Worm (Caenorhabditis elegans) whole organism, L1 larva: ENCODE data around the gene F49E10.2.
A peak's percentile ranks its signal among the peaks of the same experiment; 100 is the strongest.

Source experiments
- blmp-1 ChIP-seq: fragments of 150-350 bp; optimal IDR thresholded peaks from 2 replicates; lab custom pipeline; 2014; ENCODE audit warnings: missing biosample characterization, missing genetic modification characterization
- ceh-82 ChIP-seq, 3 experiments: fragments of 150-350 bp in 1 of 3; sonication (generic microtip) in 2 of 3; optimal IDR thresholded peaks; 2 replicates each; lab custom pipeline; 2014 to 2017; ENCODE audit warnings: missing biosample characterization in 3 of 3, missing genetic modification characterization in 3 of 3
- ceh-88 ChIP-seq: fragments of 200-800 bp; sonication (Bioruptor generic); IDR thresholded peaks from 2 replicates; pipeline ENCODE4 v1.3.6; 2022; ENCODE audit warnings: missing genetic modification characterization, missing compliant biosample characterization
- efl-1 ChIP-seq, 4 experiments: fragments of 150-350 bp; optimal IDR thresholded peaks in 3 of 4; peaks in 1 of 4; 1 replicate in 1 of 4; 2 replicates in 3 of 4; lab custom pipeline; 2014; ENCODE audit warnings: missing biosample characterization in 2 of 4, missing genetic modification characterization in 2 of 4, missing genetic modification reagents in 2 of 4
- efl-3 ChIP-seq: fragments of 200-800 bp; sonication (Bioruptor generic); optimal IDR thresholded peaks from 2 replicates; lab custom pipeline; 2018; ENCODE audit warnings: mild to moderate bottlenecking, missing genetic modification characterization, missing compliant biosample characterization
- egl-13 ChIP-seq: sonication (generic microtip); optimal IDR thresholded peaks from 2 replicates; lab custom pipeline; 2016; ENCODE audit warnings: missing genotype, missing genetic modification reagents, missing genetic modification characterization, missing compliant biosample characterization
- egl-27 ChIP-seq, 2 experiments: fragments of 150-350 bp in 1 of 2; sonication (generic microtip); optimal IDR thresholded peaks; 3 replicates each; lab custom pipeline; 2017 to 2018; ENCODE audit warnings: missing biosample characterization in 2 of 2, missing genetic modification characterization in 2 of 2, missing genetic modification reagents in 2 of 2
- elt-3 ChIP-seq, 6 experiments: fragments of 150-350 bp in 1 of 6; sonication (generic microtip); optimal IDR thresholded peaks; 2 replicates each; lab custom pipeline; 2017 to 2018; ENCODE audit warnings: missing biosample characterization in 6 of 6, missing genetic modification characterization in 6 of 6, inconsistent platforms in 1 of 6
- fkh-10 ChIP-seq: sonication (generic microtip); optimal IDR thresholded peaks from 2 replicates; lab custom pipeline; 2017; ENCODE audit warnings: missing biosample characterization, missing genetic modification reagents, missing genetic modification characterization
- fkh-4 ChIP-seq: sonication (generic microtip); optimal IDR thresholded peaks from 2 replicates; lab custom pipeline; 2016; ENCODE audit warnings: missing compliant biosample characterization, missing genetic modification characterization, borderline replicate concordance
- hpl-2 ChIP-seq: fragments of 150-350 bp; optimal IDR thresholded peaks from 2 replicates; lab custom pipeline; 2014; ENCODE audit warnings: missing biosample characterization, missing genetic modification reagents, missing genetic modification characterization
- lin-13 ChIP-seq: fragments of 150-350 bp; optimal IDR thresholded peaks from 2 replicates; lab custom pipeline; 2014; ENCODE audit warnings: missing biosample characterization, missing genetic modification reagents, missing genetic modification characterization
- lin-14 ChIP-seq: fragments of 200-800 bp; sonication (Bioruptor generic); optimal IDR thresholded peaks from 2 replicates; lab custom pipeline; 2018; ENCODE audit warnings: mild to moderate bottlenecking, missing genetic modification characterization, moderate library complexity, missing compliant biosample characterization
- lin-15B ChIP-seq: fragments of 150-350 bp; sonication (generic microtip); optimal IDR thresholded peaks from 3 replicates; lab custom pipeline; 2014; ENCODE audit warnings: missing biosample characterization, missing genetic modification characterization
- lin-39 ChIP-seq: fragments of 150-350 bp; optimal IDR thresholded peaks from 2 replicates; lab custom pipeline; 2014; ENCODE audit warnings: missing biosample characterization, missing genetic modification reagents, missing genetic modification characterization
- lsy-2 ChIP-seq, 2 experiments: fragments of 150-350 bp; optimal IDR thresholded peaks; 2 replicates each; lab custom pipeline; 2014; ENCODE audit warnings: missing biosample characterization in 2 of 2, missing genetic modification characterization in 2 of 2
- nhr-12 ChIP-seq: sonication (generic microtip); optimal IDR thresholded peaks from 2 replicates; lab custom pipeline; 2017; ENCODE audit warnings: missing biosample characterization, missing genetic modification characterization
- nhr-19 ChIP-seq: fragments of 200-800 bp; sonication (Bioruptor generic); conservative IDR thresholded peaks from 2 replicates; pipeline ENCODE4 v1.3.6; 2022; ENCODE audit warnings: missing genetic modification characterization, missing compliant biosample characterization
- nhr-47 ChIP-seq: sonication (generic microtip); optimal IDR thresholded peaks from 2 replicates; lab custom pipeline; 2016; ENCODE audit warnings: mild to moderate bottlenecking, missing genetic modification characterization, moderate library complexity, missing compliant biosample characterization
- nhr-71 ChIP-seq: sonication (generic microtip); optimal IDR thresholded peaks from 2 replicates; lab custom pipeline; 2016; ENCODE audit warnings: mild to moderate bottlenecking, missing genetic modification characterization, moderate library complexity, missing compliant biosample characterization
- nhr-76 ChIP-seq: sonication (generic microtip); optimal IDR thresholded peaks from 2 replicates; lab custom pipeline; 2017; ENCODE audit warnings: missing biosample characterization, missing genetic modification characterization
- nhr-85 ChIP-seq: sonication (generic microtip); peaks from one replicate; lab custom pipeline; 2016; ENCODE audit warnings: missing genetic modification characterization, inconsistent platforms, missing compliant biosample characterization
- nhr-90 ChIP-seq: sonication (generic microtip); optimal IDR thresholded peaks from 2 replicates; lab custom pipeline; 2016; ENCODE audit warnings: mild to moderate bottlenecking, missing genetic modification characterization, missing compliant biosample characterization; ENCODE audit not compliant: poor library complexity
- pag-3 ChIP-seq: sonication (generic microtip); optimal IDR thresholded peaks from 2 replicates; lab custom pipeline; 2017; ENCODE audit warnings: missing genetic modification characterization, mild to moderate bottlenecking, missing compliant biosample characterization, antibody characterized with exemption, borderline replicate concordance; ENCODE audit not compliant: insufficient read depth
- sptf-1 ChIP-seq: fragments of 150-350 bp; optimal IDR thresholded peaks from 2 replicates; lab custom pipeline; 2014; ENCODE audit warnings: missing biosample characterization, missing genetic modification characterization
- swsn-7 ChIP-seq: sonication (generic microtip); optimal IDR thresholded peaks from 2 replicates; lab custom pipeline; 2016; ENCODE audit warnings: missing genetic modification characterization, missing compliant biosample characterization
- tbx-2 ChIP-seq: sonication (generic microtip); optimal IDR thresholded peaks from 2 replicates; lab custom pipeline; 2016; ENCODE audit warnings: missing genetic modification characterization, missing compliant biosample characterization
- tlp-1 ChIP-seq: fragments of 150-350 bp; optimal IDR thresholded peaks from 2 replicates; lab custom pipeline; 2014; ENCODE audit warnings: missing biosample characterization, missing genetic modification characterization
- zag-1 ChIP-seq: fragments of 150-350 bp; optimal IDR thresholded peaks from 2 replicates; lab custom pipeline; 2014; ENCODE audit warnings: missing biosample characterization, missing genetic modification characterization
- ztf-11 ChIP-seq, 2 experiments: sonication (generic microtip); optimal IDR thresholded peaks; 2 replicates each; lab custom pipeline; 2016 to 2017; ENCODE audit warnings: missing genetic modification characterization in 2 of 2, missing biosample characterization in 1 of 2, missing compliant biosample characterization in 1 of 2

The F49E10.2 gene

DNA sequence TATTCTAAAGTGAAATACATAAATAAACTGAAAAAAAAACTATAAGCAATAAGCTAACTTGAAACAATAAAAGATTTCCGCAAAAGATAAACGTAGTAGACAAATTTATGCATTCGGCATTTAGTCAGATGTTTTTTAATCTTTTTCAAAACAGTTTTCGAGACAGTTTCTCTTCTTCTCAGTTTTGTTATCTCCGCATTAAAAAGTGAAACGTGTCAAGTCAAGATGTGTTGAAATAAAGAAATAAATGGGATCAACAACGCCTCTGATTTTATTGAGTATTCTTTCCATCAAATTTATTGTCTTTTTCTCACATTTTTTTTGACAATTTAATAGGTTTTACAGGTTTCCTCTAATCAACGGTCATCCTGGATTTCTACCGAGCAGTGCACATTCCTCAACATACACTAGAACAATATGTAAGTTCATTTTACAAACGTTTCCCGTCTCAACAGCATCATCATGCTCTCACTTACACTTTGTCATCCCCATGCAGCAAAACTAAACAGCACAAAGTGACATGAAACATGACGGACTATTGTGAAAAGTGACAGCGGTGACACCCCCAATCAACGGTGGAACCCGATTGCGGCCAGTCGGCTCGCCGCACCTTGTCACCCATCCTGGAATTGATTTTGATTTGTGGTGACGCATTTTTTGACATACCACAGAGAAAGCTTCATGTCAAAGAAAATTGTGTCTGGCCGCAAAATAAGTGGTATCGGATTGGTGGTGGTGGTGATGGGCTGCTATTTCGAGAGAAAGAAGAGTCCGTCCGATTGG, 35.5 kb upstream of the F49E10.2 start:
- no peak for TF ChIP-seq egl-13 (tag; lab: Kevin White, UChicago)
- TF ChIP-seq nhr-47 = no peak
- TF ChIP-seq ceh-88 (GFP tag; lab: Robert Waterston, UW) = no peak
- peak; percentile 70 for TF ChIP-seq nhr-85
- TF ChIP-seq lsy-2 (tag; optimal IDR thresholded peaks at IDR 0.05; lab: Kevin White, UChicago) = no peak
- TF ChIP-seq elt-3 (tag; optimal IDR thresholded peaks at IDR 0.05; lab: Kevin White, UChicago) = peak in 2 of 6 experiments; percentile 39 to 55
- no peak for TF ChIP-seq fkh-4 (tag; lab: Kevin White, UChicago)
- TF ChIP-seq blmp-1 (tag; lab: Kevin White, UChicago) = peak; percentile 95
- no peak for TF ChIP-seq ztf-11 (tag; optimal IDR thresholded peaks at IDR 0.05; lab: Kevin White, UChicago)

DNA sequence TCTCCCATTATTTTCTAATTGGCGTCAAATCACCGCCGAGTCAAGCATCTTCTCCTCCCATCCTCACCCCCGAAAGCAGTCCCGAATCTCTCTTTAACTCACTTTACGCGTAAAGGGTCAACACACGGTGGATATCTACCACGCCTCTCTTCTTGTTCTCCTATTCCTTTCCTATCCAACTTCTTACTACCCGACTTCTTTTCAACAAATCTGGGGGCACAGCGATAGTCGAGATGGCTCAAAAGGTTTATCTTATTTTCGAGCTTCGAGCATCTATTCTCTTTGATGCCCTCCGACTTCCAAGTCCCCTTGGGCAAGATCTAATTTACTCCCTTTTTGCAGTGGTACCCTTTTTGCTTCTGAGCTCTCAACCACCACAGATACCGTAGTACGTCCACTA, 31.0 kb upstream of the F49E10.2 start:
- TF ChIP-seq lin-13 (GFP tag; lab: Kevin White, UChicago) (no peak), efl-1 (optimal IDR thresholded peaks at IDR 0.05; lab: Kevin White, UChicago) (no peak), efl-1 (GFP tag; optimal IDR thresholded peaks at IDR 0.05 in 1 of 2; lab: Kevin White, UChicago) (peak in 1 of 2 experiments; percentile 15), fkh-10 (peak; percentile 74), efl-3 (GFP tag; lab: Kevin White, UChicago) (no peak)

DNA sequence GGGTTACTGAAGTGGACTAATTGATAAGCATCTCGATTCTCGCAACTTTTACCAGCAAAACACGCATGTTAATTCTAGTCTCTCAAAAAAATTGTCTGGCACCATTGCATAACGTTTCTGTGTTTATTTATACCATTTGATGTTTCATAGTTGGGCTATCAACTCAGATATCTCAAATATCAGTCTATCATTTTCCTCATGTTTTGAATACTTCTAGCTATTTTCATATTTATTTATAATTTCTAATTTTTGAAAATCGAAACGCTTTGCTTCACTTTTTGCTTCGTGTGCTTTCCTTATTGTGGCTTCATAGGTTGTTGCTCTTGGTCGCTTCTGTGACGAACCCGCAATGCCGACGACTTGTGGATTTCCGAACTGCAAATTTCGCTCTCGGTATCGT, 27.8 kb upstream of the F49E10.2 start, which contains the start of gene ctbp-1:
Gene ctbp-1, plus strand, starts transcription at position 301 of the 400 bp plus-strand sequence.
- TF ChIP-seq nhr-76 (tag; lab: Kevin White, UChicago) (no peak), egl-27 (tag; optimal IDR thresholded peaks at IDR 0.05; lab: Kevin White, UChicago) (no peak), zag-1 (tag; lab: Kevin White, UChicago) (no peak)

DNA sequence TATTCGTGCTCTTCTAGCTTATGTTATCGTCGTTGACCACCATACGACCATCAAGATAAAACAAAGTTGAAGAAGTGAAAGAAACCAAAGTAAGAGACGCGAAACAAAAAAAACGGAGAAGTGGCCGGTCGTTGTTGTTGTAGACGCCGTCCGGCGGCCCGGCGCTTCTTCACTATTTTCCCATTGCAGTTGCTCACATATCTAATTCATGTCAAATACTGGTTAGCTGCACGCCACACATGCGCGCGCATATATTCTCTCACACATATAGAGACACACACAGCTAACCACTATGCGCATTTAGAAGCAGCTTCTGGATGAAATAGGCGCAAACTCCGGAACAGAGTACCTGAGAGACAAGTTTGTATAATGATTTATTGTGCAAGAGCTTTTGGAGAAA, 22.1 kb upstream of the F49E10.2 start:
- TF ChIP-seq egl-13 (tag; lab: Kevin White, UChicago) (peak; percentile 4), nhr-12 (tag; lab: Kevin White, UChicago) (no peak), nhr-19 (GFP tag; lab: Robert Waterston, UW) (no peak), hpl-2 (GFP tag; lab: Kevin White, UChicago) (no peak), ceh-82 (tag; optimal IDR thresholded peaks at IDR 0.05; lab: Kevin White, UChicago) (peak in 1 of 3 experiments; percentile 26), pag-3 (no peak), lin-14 (GFP tag; lab: Kevin White, UChicago) (peak; percentile 53), nhr-71 (tag; lab: Kevin White, UChicago) (no peak), lin-15B (no peak), lin-39 (tag; lab: Kevin White, UChicago) (no peak), sptf-1 (tag; lab: Kevin White, UChicago) (no peak)

DNA sequence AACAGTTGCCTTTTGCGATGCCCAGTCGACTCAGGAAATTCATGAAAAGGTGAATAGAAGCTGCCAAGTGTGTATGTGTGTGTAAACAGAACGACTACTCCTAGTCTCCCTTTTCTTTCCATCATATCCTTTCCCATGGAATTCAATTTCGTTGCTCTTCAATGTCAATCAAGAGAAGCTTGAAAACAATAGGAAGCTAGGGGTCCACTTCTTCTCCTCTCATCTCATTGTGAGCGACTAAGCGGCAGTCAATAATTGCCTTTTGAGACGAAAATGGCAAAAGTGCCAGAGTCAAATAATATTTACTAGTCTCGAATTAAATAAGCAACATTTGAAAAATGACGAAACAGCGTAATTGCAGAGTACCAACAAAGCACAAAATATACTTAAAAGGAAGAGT, 20.6 kb upstream of the F49E10.2 start:
- peak; percentile 44 for TF ChIP-seq lin-14 (GFP tag; lab: Kevin White, UChicago)
- no peak for TF ChIP-seq nhr-90 (tag; lab: Kevin White, UChicago)
- TF ChIP-seq fkh-10 = peak; percentile 9
- TF ChIP-seq, all 84 proteins: peak for 2

DNA sequence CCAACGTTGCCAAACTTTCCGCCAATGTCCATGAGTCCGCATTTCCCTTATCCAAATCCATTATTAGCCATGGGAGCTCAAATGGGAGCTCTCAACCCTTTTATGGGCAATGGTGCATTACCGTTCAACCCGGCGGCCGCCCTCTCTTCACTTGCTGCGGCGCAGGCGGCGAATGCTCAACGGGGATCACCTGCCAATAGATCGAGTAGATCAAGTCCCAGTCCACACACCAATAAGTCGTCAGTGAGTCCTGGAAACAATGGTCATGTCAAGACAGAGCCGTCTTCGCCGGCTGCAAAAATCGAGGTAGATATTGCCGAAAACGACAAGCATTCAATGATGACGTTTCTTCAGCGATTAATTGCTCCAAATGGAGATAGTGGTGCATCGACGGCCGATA, 18.0 kb upstream of the F49E10.2 start:
- no peak for TF ChIP-seq lin-13 (GFP tag; lab: Kevin White, UChicago)
- no peak for TF ChIP-seq fkh-10
- TF ChIP-seq swsn-7 (tag; lab: Kevin White, UChicago) = no peak
- no peak for TF ChIP-seq zag-1 (tag; lab: Kevin White, UChicago)
- no peak for TF ChIP-seq nhr-85
- TF ChIP-seq tbx-2 (tag; lab: Kevin White, UChicago) = no peak
- no peak for TF ChIP-seq tlp-1 (tag; lab: Kevin White, UChicago)
